Worm (Caenorhabditis elegans) whole organism, young adult: ENCODE data around the gene Y60A3A.24.

Experiments used
- B0035.1 ChIP-seq: sonication (generic microtip); optimal IDR thresholded peaks from 2 replicates; lab custom pipeline; 2016; ENCODE audit warnings: missing genetic modification characterization, mild to moderate bottlenecking, missing compliant biosample characterization, missing genotype, missing genetic modification reagents
- athp-1 ChIP-seq: sonication (generic microtip); optimal IDR thresholded peaks from 2 replicates; lab custom pipeline; 2017; ENCODE audit warnings: mild to moderate bottlenecking, missing genetic modification characterization, missing compliant biosample characterization
- cebp-1 ChIP-seq, 2 experiments: fragments of 200-800 bp in 1 of 2; sonication (Bioruptor generic) in 1 of 2; sonication (generic microtip) in 1 of 2; IDR thresholded peaks in 1 of 2; optimal IDR thresholded peaks in 1 of 2; 2 replicates each; pipeline versions ENCODE4 v1.3.6 to Lab custom; 2017 to 2022; ENCODE audit warnings: missing compliant biosample characterization in 2 of 2, missing genetic modification characterization in 2 of 2, mild to moderate bottlenecking in 1 of 2, missing genetic modification reagents in 1 of 2, moderate library complexity in 1 of 2
- efl-1 ChIP-seq: fragments of 150-350 bp; optimal IDR thresholded peaks from 2 replicates; lab custom pipeline; 2014; ENCODE audit warnings: missing biosample characterization, missing genetic modification reagents, missing genetic modification characterization
- egrh-3 ChIP-seq: fragments of 200-800 bp; sonication (Bioruptor generic); IDR thresholded peaks from 2 replicates; pipeline ENCODE4 v1.3.6; 2022; ENCODE audit warnings: missing genetic modification reagents, missing genetic modification characterization, missing compliant biosample characterization
- ets-4 ChIP-seq: fragments of 200-800 bp; sonication (Bioruptor generic); optimal IDR thresholded peaks from 2 replicates; lab custom pipeline; 2018; ENCODE audit warnings: mild to moderate bottlenecking, missing genetic modification characterization, missing compliant biosample characterization
- him-1 ChIP-seq: sonication (generic microtip); optimal IDR thresholded peaks from 2 replicates; lab custom pipeline; 2016; ENCODE audit warnings: missing genotype, missing genetic modification reagents, missing genetic modification characterization, missing compliant biosample characterization
- lin-40 ChIP-seq: sonication (generic microtip); optimal IDR thresholded peaks from 2 replicates; lab custom pipeline; 2016; ENCODE audit warnings: missing genetic modification characterization, mild to moderate bottlenecking, missing compliant biosample characterization, missing genotype, missing genetic modification reagents
- snpc-4 ChIP-seq, 5 experiments: fragments of 150-350 bp in 1 of 5; sonication (generic microtip) in 4 of 5; optimal IDR thresholded peaks; 2 replicates each; lab custom pipeline; 2014 to 2018; ENCODE audit warnings: missing genetic modification characterization in 5 of 5, missing biosample characterization in 3 of 5, antibody characterized with exemption in 2 of 5, mild to moderate bottlenecking in 2 of 5, missing compliant biosample characterization in 2 of 5, missing genotype in 2 of 5, moderate library complexity in 2 of 5, missing genetic modification reagents in 1 of 5
- sptf-2 ChIP-seq: fragments of 200-800 bp; sonication (Bioruptor generic); optimal IDR thresholded peaks from 2 replicates; lab custom pipeline; 2018; ENCODE audit warnings: mild to moderate bottlenecking, missing genetic modification characterization, missing compliant biosample characterization

DNA sequence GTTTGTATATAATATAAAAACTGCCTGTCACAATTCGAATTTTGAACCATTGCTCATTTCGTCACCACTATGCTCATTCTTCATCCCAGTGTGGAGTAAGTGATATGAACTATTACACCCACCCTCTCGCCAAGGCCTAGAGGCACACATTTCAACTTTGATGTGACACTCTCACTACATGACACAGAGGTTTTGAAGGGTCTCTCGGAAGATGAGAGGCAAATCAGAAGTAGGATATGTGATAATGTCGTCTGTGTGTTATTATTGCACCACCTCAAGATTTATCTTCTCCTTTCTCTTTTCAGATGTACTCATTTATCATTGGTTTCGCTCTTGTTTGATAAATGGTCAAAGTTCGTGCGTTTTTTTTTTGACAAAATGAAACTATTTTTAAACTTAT is 39.7 kb upstream of the Y60A3A.24 start:
- TF ChIP-seq lin-40 (tag; lab: Kevin White, UChicago) = no peak
- TF ChIP-seq him-1 = no peak
- no peak for TF ChIP-seq egrh-3
- TF ChIP-seq snpc-4 (GFP tag; optimal IDR thresholded peaks at IDR 0.05; lab: Kevin White, UChicago) = no peak
- TF ChIP-seq snpc-4 (tag; optimal IDR thresholded peaks at IDR 0.05; lab: Kevin White, UChicago) = no peak
- no peak for TF ChIP-seq cebp-1 (GFP tag; IDR thresholded peaks at IDR 0.05; lab: Robert Waterston, UW)
- no peak for TF ChIP-seq cebp-1 (tag; optimal IDR thresholded peaks at IDR 0.05; lab: Kevin White, UChicago)
- no peak for TF ChIP-seq athp-1
- no peak for TF ChIP-seq efl-1 (GFP tag; lab: Kevin White, UChicago)
- TF ChIP-seq B0035.1 (tag; lab: Kevin White, UChicago) = no peak
- no peak for TF ChIP-seq ets-4 (GFP tag; lab: Kevin White, UChicago)
- TF ChIP-seq sptf-2 = no peak
